Worm (Caenorhabditis elegans) whole organism, dauer: ENCODE measurements around the gene F47B8.2.
"Not testable (repeated sequence)": the region's sequence is repeated elsewhere in the genome, so short reads cannot be mapped to it uniquely, and the experiment has no call there.

ENCODE experiments used
- unc-62 ChIP-seq: sonication (generic microtip); optimal IDR thresholded peaks from 2 replicates; lab custom pipeline; 2017; ENCODE audit warnings: missing biosample characterization, missing genetic modification reagents, missing genetic modification characterization

Gene F47B8.2

ce11 chrV:14306771-14307170, 9.7 kb downstream of the F47B8.2 start, which contains the start of gene spig-4:
Gene spig-4, minus strand, starts transcription at chrV:14306871.
- TF ChIP-seq unc-62 (GFP tag; lab: Kevin White, UChicago), result not testable (repeated sequence)

- no peak for TF ChIP-seq unc-62 (GFP tag; lab: Kevin White, UChicago)
Observed at ce11 chrV:14301076-14301475, 15.3 kb downstream of the F47B8.2 start, which contains the start of gene F14D7.6. Gene F14D7.6, plus strand, starts transcription at chrV:14301413.

ce11 chrV:14299569-14300064, 16.8 kb downstream of the F47B8.2 start, which contains the start of the genes spig-3 and F14D7.12:
Gene spig-3, minus strand, starts transcription at chrV:14299669.
Gene F14D7.12, plus strand, starts transcription at chrV:14300014.
- TF ChIP-seq unc-62 (GFP tag; lab: Kevin White, UChicago), result no peak

ce11 chrV:14296499-14296898, 19.9 kb downstream of the F47B8.2 start, which contains the start of gene F14D7.3:
Gene F14D7.3, plus strand, starts transcription at chrV:14296799.
- TF ChIP-seq unc-62 (GFP tag; lab: Kevin White, UChicago), result no peak

- TF ChIP-seq unc-62 (GFP tag; lab: Kevin White, UChicago), result no peak
Observed at ce11 chrV:14294396-14294795, 22.0 kb downstream of the F47B8.2 start, which contains the start of gene F14D7.9. Gene F14D7.9, plus strand, starts transcription at chrV:14294696.

ce11 chrV:14293667-14294194, 22.7 kb downstream of the F47B8.2 start, which contains the start of gene F14D7.2:
Gene F14D7.2, minus strand, starts transcription at chrV:14293717.
- TF ChIP-seq unc-62 (GFP tag; lab: Kevin White, UChicago), result no peak

ce11 chrV:14290636-14291035, 25.8 kb downstream of the F47B8.2 start, which contains the start of gene F14D7.18:
Gene F14D7.18, minus strand, starts transcription at chrV:14290736.
- no peak for TF ChIP-seq unc-62 (GFP tag; lab: Kevin White, UChicago)

ce11 chrV:14289363-14289762, 27.1 kb downstream of the F47B8.2 start, which contains the start of gene F14D7.1:
Gene F14D7.1, minus strand, starts transcription at chrV:14289463.
- no peak for TF ChIP-seq unc-62 (GFP tag; lab: Kevin White, UChicago)

- TF ChIP-seq unc-62 (GFP tag; lab: Kevin White, UChicago), result no peak
Observed at ce11 chrV:14285803-14286202, 30.6 kb downstream of the F47B8.2 start, which contains the start of gene F40G12.11. Gene F40G12.11, plus strand, starts transcription at chrV:14286171.

- no peak for TF ChIP-seq unc-62 (GFP tag; lab: Kevin White, UChicago)
Observed at ce11 chrV:14283241-14283640, 33.2 kb downstream of the F47B8.2 start, which contains the start of gene F40G12.10. Gene F40G12.10, plus strand, starts transcription at chrV:14283541.

ce11 chrV:14282222-14282709, 34.2 kb downstream of the F47B8.2 start, which contains the start of the genes srt-74 and F40G12.9:
Gene srt-74, minus strand, starts transcription at chrV:14282322.
Gene F40G12.9, plus strand, starts transcription at chrV:14282659.
- TF ChIP-seq unc-62 (GFP tag; lab: Kevin White, UChicago), result no peak

- no peak for TF ChIP-seq unc-62 (GFP tag; lab: Kevin White, UChicago)
Observed at ce11 chrV:14279777-14280176, 36.6 kb downstream of the F47B8.2 start, which contains the start of gene srt-33. Gene srt-33, minus strand, starts transcription at chrV:14279877.

- TF ChIP-seq unc-62 (GFP tag; lab: Kevin White, UChicago), result not testable (repeated sequence)
Observed at ce11 chrV:14274268-14274667, 42.2 kb downstream of the F47B8.2 start, which contains the start of gene F40G12.7. Gene F40G12.7, plus strand, starts transcription at chrV:14274568.

- TF ChIP-seq unc-62 (GFP tag; lab: Kevin White, UChicago), result no peak
Observed at ce11 chrV:14273019-14273418, 43.4 kb downstream of the F47B8.2 start, which contains the start of gene F40G12.6. Gene F40G12.6, minus strand, starts transcription at chrV:14273119.

- no peak for TF ChIP-seq unc-62 (GFP tag; lab: Kevin White, UChicago)
Observed at ce11 chrV:14270729-14271128, 45.7 kb downstream of the F47B8.2 start, which contains the start of gene F40G12.5. Gene F40G12.5, minus strand, starts transcription at chrV:14270829.

- TF ChIP-seq unc-62 (GFP tag; lab: Kevin White, UChicago), result no peak
Observed at ce11 chrV:14268616-14269015, 47.8 kb downstream of the F47B8.2 start, which contains the start of gene F40G12.4. Gene F40G12.4, minus strand, starts transcription at chrV:14268716.
